Fruit fly (Drosophila melanogaster): ENCODE data around the gene alpha-Man-IIa.
A peak's percentile ranks its signal among the peaks of the same experiment; 100 is the strongest.

alpha-Man-IIa gene

DNA sequence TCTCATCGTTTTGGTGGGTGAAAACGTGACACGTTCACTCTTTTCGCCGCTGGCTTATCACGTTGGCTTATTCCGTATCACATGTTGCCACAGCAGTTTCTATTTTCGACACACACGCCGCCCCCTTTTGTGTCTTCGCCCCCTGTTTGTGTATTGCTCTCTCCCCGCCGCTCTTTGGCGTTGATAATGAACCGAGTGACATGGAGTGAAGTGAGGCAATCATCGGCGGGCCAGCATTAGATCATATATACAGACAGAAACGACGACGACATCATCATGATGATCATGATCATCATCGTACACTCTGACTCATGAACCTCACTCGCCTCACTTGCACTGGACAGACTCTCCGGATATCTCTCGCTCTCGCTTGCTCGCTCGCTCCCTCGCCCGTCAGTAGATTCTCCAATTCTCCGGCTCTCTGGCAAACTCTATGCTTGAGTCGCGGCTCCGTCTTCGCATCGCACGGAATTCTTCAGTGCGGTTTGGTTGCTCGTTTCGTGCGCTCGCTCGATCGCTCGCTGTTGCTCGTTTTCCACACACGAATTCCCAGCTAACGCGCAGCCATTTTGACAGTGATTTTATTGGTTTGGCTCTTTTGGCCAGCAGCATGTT is 24.1 kb downstream of the alpha-Man-IIa start (continued):
- TF ChIP-seq Med (GFP tag) (peak; percentile 30), aop (GFP tag; IDR thresholded peaks at IDR 0.05) (no peak), CG9437 (GFP tag; optimal IDR thresholded peaks at IDR 0.05) (no peak), Dip3 (GFP tag; optimal IDR thresholded peaks at IDR 0.05) (no peak), Pdp1 (GFP tag; optimal IDR thresholded peaks at IDR 0.05) (peak in 1 of 2 experiments; percentile 90), crol (GFP tag; IDR thresholded peaks at IDR 0.05) (peak; percentile 92), sug (tag; optimal IDR thresholded peaks at IDR 0.05) (peak; percentile 86), org-1 (GFP tag; optimal IDR thresholded peaks at IDR 0.05) (peak; percentile 35), sens-2 (GFP tag; IDR thresholded peaks at IDR 0.05) (0 out of 2 replicates have a peak, but pooled peaks have one; percentile 38), Fer1 (GFP tag; optimal IDR thresholded peaks at IDR 0.05) (peak; percentile 47), Rfx (GFP tag; IDR thresholded peaks at IDR 0.05) (0 out of 2 replicates have a peak, but pooled peaks have one; percentile 36), CG2199 (GFP tag; IDR thresholded peaks at IDR 0.05) (no peak), Sox100B (GFP tag; optimal IDR thresholded peaks at IDR 0.05) (no peak), CG18476 (GFP tag; optimal IDR thresholded peaks at IDR 0.05) (no peak), pho (GFP tag; optimal IDR thresholded peaks at IDR 0.05) (no peak), bcd (GFP tag; optimal IDR thresholded peaks at IDR 0.05) (no peak), CG10543 (GFP tag; optimal IDR thresholded peaks at IDR 0.05) (peak; percentile 66), CG32532 (GFP tag; IDR thresholded peaks at IDR 0.05) (peak; percentile 50; the same call in 1 of the 2 replicates), CG11695 (GFP tag; IDR thresholded peaks at IDR 0.05) (0 out of 3 replicates have a peak, but pooled peaks have one; percentile 12), NfI (GFP tag; optimal IDR thresholded peaks at IDR 0.05) (peak; percentile 6), CG2875 (GFP tag; optimal IDR thresholded peaks at IDR 0.05) (no peak), CG4360 (GFP tag; IDR thresholded peaks at IDR 0.05) (no peak), Nf-YC (tag; optimal IDR thresholded peaks at IDR 0.05) (no peak), CG3995 (GFP tag; optimal IDR thresholded peaks at IDR 0.05) (peak; percentile 80), lab (GFP tag; optimal IDR thresholded peaks at IDR 0.05) (peak; percentile 16), pnt (GFP tag; optimal IDR thresholded peaks at IDR 0.05) (no peak), hb (GFP tag; IDR thresholded peaks at IDR 0.05; ENCODE audit: partially characterized antibody) (no peak), Sin3A (optimal IDR thresholded peaks at IDR 0.05) (no peak), fd96Cb (tag; optimal IDR thresholded peaks at IDR 0.05) (no peak), Adf1 (GFP tag; IDR thresholded peaks at IDR 0.05) (peak; percentile 21; the same call in 1 of the 2 replicates), eve (GFP tag; optimal IDR thresholded peaks at IDR 0.05) (no peak), CG42726 (GFP tag; IDR thresholded peaks at IDR 0.05; ENCODE audit: partially characterized antibody) (peak; percentile 37; the same call in 1 of the 2 replicates), kni (GFP tag; optimal IDR thresholded peaks at IDR 0.05) (peak; percentile 56), GATAe (GFP tag; conservative IDR thresholded peaks at IDR 0.05) (0 out of 2 replicates have a peak, but pooled peaks have one; percentile 29), grn (GFP tag; optimal IDR thresholded peaks at IDR 0.05) (peak; percentile 18), Gsc (GFP tag; IDR thresholded peaks at IDR 0.05) (no peak), chm (GFP tag; IDR thresholded peaks at IDR 0.05) (no peak; the same call in 1 of the 2 replicates), Trl (optimal IDR thresholded peaks at IDR 0.05) (peak; percentile 89 to 98), Trl (GFP tag; optimal IDR thresholded peaks at IDR 0.05) (peak; percentile 31), Hand (GFP tag; optimal IDR thresholded peaks at IDR 0.05) (peak; percentile 39), zfh1 (GFP tag; IDR thresholded peaks at IDR 0.05) (0 out of 3 replicates have a peak, but pooled peaks have one; percentile 15), fd64A (GFP tag; optimal IDR thresholded peaks at IDR 0.05) (no peak), CG12071 (GFP tag; optimal IDR thresholded peaks at IDR 0.05) (peak; percentile 8), CG3163 (GFP tag; optimal IDR thresholded peaks at IDR 0.05) (peak; percentile 6), unc-4 (GFP tag; IDR thresholded peaks at IDR 0.05; ENCODE audit: partially characterized antibody) (0 out of 2 replicates have a peak, but pooled peaks have one; percentile 43), z (GFP tag; IDR thresholded peaks at IDR 0.05) (peak; percentile 87)
